Fruit fly (Drosophila melanogaster): Measurements from ENCODE around the gene pn.

dm6 chrX:2149478-2149877, 31.5 kb upstream of the pn start, which contains the start of gene bcn92:
- no peak for TF ChIP-seq CG8478 (optimal IDR thresholded peaks at IDR 0.05)
- TF ChIP-seq EcR (GFP tag; optimal IDR thresholded peaks at IDR 0.05), result no peak
- no peak for TF ChIP-seq Dll (optimal IDR thresholded peaks at IDR 0.05)
- no peak for TF ChIP-seq psq (optimal IDR thresholded peaks at IDR 0.05)
